Worm (Caenorhabditis elegans): ENCODE results near the gene D1086.7.
A peak's percentile ranks its signal among the peaks of the same experiment; 100 is the strongest.
"Not testable (repeated sequence)": the region's sequence is repeated elsewhere in the genome, so short reads cannot be mapped to it uniquely, and the experiment has no call there.

Gene D1086.7

DNA sequence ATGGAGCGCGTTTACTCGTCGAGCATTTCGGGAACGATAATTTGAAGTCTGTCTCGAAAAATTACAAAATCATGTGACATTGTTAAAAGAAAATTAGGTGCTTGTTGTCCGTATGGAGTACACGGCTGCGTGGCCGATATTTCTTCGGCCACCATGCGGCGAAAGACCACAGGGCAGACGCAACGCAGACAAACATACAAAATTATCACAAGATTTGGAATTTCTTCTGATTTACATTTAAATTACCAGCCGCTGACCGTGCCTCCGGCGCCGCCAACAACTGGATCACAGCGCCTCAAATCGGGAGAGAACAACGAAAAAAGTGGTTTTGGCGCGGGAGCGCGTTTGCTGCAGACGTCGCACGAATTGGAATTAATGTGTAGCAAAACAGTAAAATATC lies 29.0 kb upstream of the D1086.7 start (continued):
- TF ChIP-seq nhr-77 (tag; optimal IDR thresholded peaks at IDR 0.05) (peak; percentile 54), zip-2 (tag; optimal IDR thresholded peaks at IDR 0.05) (peak; percentile 69), ZK337.2 (GFP tag; IDR thresholded peaks at IDR 0.05) (peak; percentile 99), dmd-6 (GFP tag; IDR thresholded peaks at IDR 0.05) (peak; percentile 99), F37D6.2 (tag; optimal IDR thresholded peaks at IDR 0.05) (peak; percentile 91), zfp-2 (tag; optimal IDR thresholded peaks at IDR 0.05) (peak; percentile 42), nhr-6 (tag; optimal IDR thresholded peaks at IDR 0.05) (peak; percentile 87), cey-2 (tag; optimal IDR thresholded peaks at IDR 0.05; ENCODE audit: borderline replicate concordance, insufficient read depth) (peak; percentile 1), mxl-2 (GFP tag; conservative IDR thresholded peaks at IDR 0.05) (peak; percentile 88), arid-1 (GFP tag; conservative IDR thresholded peaks at IDR 0.05) (peak; percentile 94), ztf-7 (tag; optimal IDR thresholded peaks at IDR 0.05) (peak; percentile 70), dpl-1 (GFP tag; optimal IDR thresholded peaks at IDR 0.05) (peak; percentile 90), F44E2.7 (GFP tag; IDR thresholded peaks at IDR 0.05) (peak; percentile 86), nhr-42 (GFP tag; IDR thresholded peaks at IDR 0.05) (peak; percentile 97), mdl-1 (tag; optimal IDR thresholded peaks at IDR 0.05) (peak in 1 of 2 experiments; percentile 40), mep-1 (tag; optimal IDR thresholded peaks at IDR 0.05) (peak; percentile 90), tra-1 (GFP tag; IDR thresholded peaks at IDR 0.05) (peak; percentile 98), ctbp-1 (GFP tag; IDR thresholded peaks at IDR 0.05) (peak; percentile 98), tag-97 (GFP tag; IDR thresholded peaks at IDR 0.05) (peak; percentile 93), php-3 (GFP tag; IDR thresholded peaks at IDR 0.05) (peak; percentile 97), aha-1 (tag) (peak; percentile 97), nhr-41 (GFP tag; IDR thresholded peaks at IDR 0.05) (peak; percentile 74; the same call in 1 of the 2 replicates), sdz-12 (GFP tag; optimal IDR thresholded peaks at IDR 0.05) (peak; percentile 85), set-16 (GFP tag; IDR thresholded peaks at IDR 0.05) (peak; percentile 78), madf-5 (GFP tag; IDR thresholded peaks at IDR 0.05) (peak; percentile 55 to 97; a peak in 3 of 4 replicates), Y48G9A.11 (GFP tag; IDR thresholded peaks at IDR 0.05) (peak; percentile 92), hmg-1.1 (GFP tag; IDR thresholded peaks at IDR 0.05) (peak; percentile 92), daf-8 (GFP tag; IDR thresholded peaks at IDR 0.05) (0 out of 2 replicates have a peak, but pooled peaks have one; percentile 28), unc-62 (GFP tag; optimal IDR thresholded peaks at IDR 0.05 in 1 of 2) (peak in 1 of 2 experiments; percentile 99), hif-1 (tag; optimal IDR thresholded peaks at IDR 0.05) (peak; percentile 61 to 94), nhr-76 (tag; optimal IDR thresholded peaks at IDR 0.05) (peak; percentile 65), ceh-20 (GFP tag; IDR thresholded peaks at IDR 0.05) (peak; percentile 98), ceh-44 (GFP tag; IDR thresholded peaks at IDR 0.05) (peak; percentile 96), lin-15B (tag; optimal IDR thresholded peaks at IDR 0.05) (peak; percentile 14), dve-1 (tag; optimal IDR thresholded peaks at IDR 0.05; ENCODE audit: insufficient read depth) (peak; percentile 93), lsy-2 (tag; optimal IDR thresholded peaks at IDR 0.05) (peak; percentile 42 to 93)
- TF ChIP-seq unc-62 (tag; optimal IDR thresholded peaks at IDR 0.05): not testable (repeated sequence)

- TF ChIP-seq lin-29 (GFP tag; IDR thresholded peaks at IDR 0.05) (no peak), unc-62 (GFP tag; optimal IDR thresholded peaks at IDR 0.05 in 1 of 2) (peak in 1 of 2 experiments; percentile 32), unc-62 (tag; optimal IDR thresholded peaks at IDR 0.05) (no peak)
These were observed 26.5 kb upstream of the D1086.7 start, which contains the start of gene F58D12.3 for ce11 chrV:14057540-14057939. TSS of gene F58D12.3 (plus strand) at chrV:14057840.

DNA sequence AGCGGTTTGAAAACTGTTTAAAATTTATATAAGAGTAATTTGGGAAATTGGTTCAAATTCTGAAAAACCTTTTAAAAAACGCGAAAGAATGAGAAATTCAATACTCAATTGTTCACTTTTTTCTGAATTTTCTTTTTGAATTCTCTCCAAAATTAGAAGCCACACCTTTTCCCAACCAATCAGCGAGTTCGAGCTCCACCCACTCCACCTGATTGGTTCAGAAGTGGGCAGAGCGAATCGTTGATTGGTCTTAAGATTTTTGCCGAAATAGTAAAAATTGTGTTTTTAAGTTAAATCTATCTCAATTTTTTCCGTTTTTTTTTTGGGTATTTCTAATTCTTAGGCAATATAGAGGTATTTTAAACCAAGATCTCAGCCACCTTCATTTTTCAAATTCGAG lies 20.1 kb upstream of the D1086.7 start:
- TF ChIP-seq madf-5 (GFP tag; IDR thresholded peaks at IDR 0.05) (no peak), hlh-30 (tag; optimal IDR thresholded peaks at IDR 0.05; ENCODE audit: insufficient read depth) (no peak), nhr-77 (tag; optimal IDR thresholded peaks at IDR 0.05) (no peak), nhr-237 (tag; optimal IDR thresholded peaks at IDR 0.05) (no peak), mxl-3 (GFP tag; optimal IDR thresholded peaks at IDR 0.05) (no peak), F10B5.3 (tag; optimal IDR thresholded peaks at IDR 0.05) (no peak), T26A8.4 (GFP tag; IDR thresholded peaks at IDR 0.05) (no peak), mes-2 (tag; optimal IDR thresholded peaks at IDR 0.05; ENCODE audit: poor library complexity, severe bottlenecking) (no peak), Y75B8A.6 (GFP tag; IDR thresholded peaks at IDR 0.05) (no peak), spr-1 (tag; optimal IDR thresholded peaks at IDR 0.05) (no peak), unc-39 (tag; optimal IDR thresholded peaks at IDR 0.05) (no peak), ztf-7 (tag; optimal IDR thresholded peaks at IDR 0.05) (no peak), Y105C5A.15 (GFP tag; IDR thresholded peaks at IDR 0.05) (no peak), gei-8 (GFP tag; optimal IDR thresholded peaks at IDR 0.05) (no peak), arid-1 (GFP tag; conservative IDR thresholded peaks at IDR 0.05) (no peak), Y5F2A.4 (GFP tag; optimal IDR thresholded peaks at IDR 0.05) (no peak)
